Fruit fly (Drosophila melanogaster): ENCODE data around the gene CG7916.

CG7916 gene

dm6 chr2L:13842078-13842477 lies 4.5 kb upstream of the CG7916 start:
- TF ChIP-seq pan (optimal IDR thresholded peaks at IDR 0.05), result no peak

DNA sequence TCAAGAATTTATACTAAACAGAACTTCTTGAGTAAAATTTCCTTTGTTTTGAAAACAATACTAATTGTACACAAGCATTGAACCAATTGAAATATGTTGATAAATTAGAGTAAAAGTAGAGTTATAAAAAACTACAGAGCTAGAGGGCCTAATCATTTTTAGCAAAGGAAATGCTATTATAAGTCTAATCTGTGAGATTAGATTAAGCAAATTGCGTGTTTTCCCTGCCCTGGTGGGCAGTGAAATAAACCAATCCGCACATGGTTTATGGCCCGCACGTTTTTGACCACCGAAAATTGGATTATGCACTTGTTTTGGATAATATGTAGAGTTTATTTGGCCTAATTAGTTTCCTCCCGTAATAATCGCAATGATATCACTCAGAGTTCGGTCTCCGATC lies 4.0 kb upstream of the CG7916 start:
- TF ChIP-seq EcR (GFP tag; optimal IDR thresholded peaks at IDR 0.05) (no peak), Dll (optimal IDR thresholded peaks at IDR 0.05) (no peak), CG8478 (optimal IDR thresholded peaks at IDR 0.05) (no peak), psq (optimal IDR thresholded peaks at IDR 0.05) (no peak), pan (optimal IDR thresholded peaks at IDR 0.05) (no peak), usp (GFP tag; optimal IDR thresholded peaks at IDR 0.05) (no peak)

- TF ChIP-seq pan (optimal IDR thresholded peaks at IDR 0.05) (no peak), psq (optimal IDR thresholded peaks at IDR 0.05) (no peak), EcR (GFP tag; optimal IDR thresholded peaks at IDR 0.05) (no peak)
These were observed 2.8 kb upstream of the CG7916 start, which contains the start of gene CG33306 for dm6 chr2L:13843692-13844284. Gene CG33306 (minus strand): TSS chr2L:13843742.

- TF ChIP-seq Dll (optimal IDR thresholded peaks at IDR 0.05) (no peak), pan (optimal IDR thresholded peaks at IDR 0.05) (no peak), usp (GFP tag; optimal IDR thresholded peaks at IDR 0.05) (no peak), psq (optimal IDR thresholded peaks at IDR 0.05) (no peak), CG8478 (optimal IDR thresholded peaks at IDR 0.05) (no peak), EcR (GFP tag; optimal IDR thresholded peaks at IDR 0.05) (no peak)
These were observed 1.4 kb upstream of the CG7916 start, which contains the start of gene CG8997 for dm6 chr2L:13845178-13845577. Gene CG8997 (minus strand): TSS chr2L:13845325.

- TF ChIP-seq CG8478 (optimal IDR thresholded peaks at IDR 0.05), result no peak
- TF ChIP-seq usp (GFP tag; optimal IDR thresholded peaks at IDR 0.05), result no peak
- no peak for TF ChIP-seq psq (optimal IDR thresholded peaks at IDR 0.05)
- no peak for TF ChIP-seq pan (optimal IDR thresholded peaks at IDR 0.05)
- no peak for TF ChIP-seq Dll (optimal IDR thresholded peaks at IDR 0.05)
- TF ChIP-seq EcR (GFP tag; optimal IDR thresholded peaks at IDR 0.05), result no peak
These were observed 1.1 kb downstream of the CG7916 start, which contains the start of gene CG7953 for dm6 chr2L:13847625-13848024. Gene CG7953 (plus strand): TSS chr2L:13847925.

DNA sequence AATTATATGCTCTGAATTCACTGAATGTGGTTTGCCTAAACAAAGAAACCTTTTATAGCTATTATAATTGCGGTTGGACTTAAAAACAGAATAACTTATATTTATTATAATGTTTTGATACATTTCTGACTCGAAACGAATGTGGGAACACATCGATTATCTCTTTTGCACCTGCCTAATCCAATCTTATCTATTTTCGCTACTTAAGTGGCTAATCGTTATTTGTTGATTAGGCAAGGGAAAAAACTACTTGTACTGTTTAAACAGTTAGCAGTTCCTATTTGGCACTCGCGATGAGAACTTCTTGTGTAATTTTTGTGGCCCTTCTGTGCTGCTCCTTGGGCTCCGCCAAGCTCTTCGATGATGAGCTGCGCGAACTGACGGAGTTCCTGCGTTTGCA lies 2.6 kb downstream of the CG7916 start, which contains the start of gene CG7968:
CG7968 (plus strand) TSS at position 276 of the 400 bp plus-strand sequence.
- no peak for TF ChIP-seq pan (optimal IDR thresholded peaks at IDR 0.05)
- TF ChIP-seq EcR (GFP tag; optimal IDR thresholded peaks at IDR 0.05), result no peak
- TF ChIP-seq Dll (optimal IDR thresholded peaks at IDR 0.05), result no peak
- no peak for TF ChIP-seq CG8478 (optimal IDR thresholded peaks at IDR 0.05)
- no peak for TF ChIP-seq psq (optimal IDR thresholded peaks at IDR 0.05)
- TF ChIP-seq usp (GFP tag; optimal IDR thresholded peaks at IDR 0.05), result no peak

DNA sequence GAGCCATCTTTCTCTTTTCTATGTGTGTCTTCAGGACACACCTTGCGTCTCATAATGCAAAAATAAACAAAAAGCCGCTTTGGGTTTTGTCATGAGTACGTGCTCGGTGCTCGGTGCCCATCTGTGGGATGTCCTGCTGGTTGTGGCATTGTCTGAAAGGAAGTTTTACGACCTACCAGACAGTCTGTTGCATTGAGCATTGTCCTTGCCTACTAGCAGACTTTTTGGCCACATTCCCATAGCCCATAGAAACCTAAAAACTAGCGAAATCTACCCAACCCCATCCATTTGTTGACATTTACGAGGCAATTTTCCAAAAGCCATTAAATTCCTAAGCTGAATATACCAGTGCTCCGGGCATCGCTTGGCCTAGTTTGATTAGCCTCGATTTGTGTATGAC lies 4.5 kb downstream of the CG7916 start:
- no peak for TF ChIP-seq pan (optimal IDR thresholded peaks at IDR 0.05)
- no peak for TF ChIP-seq usp (GFP tag; optimal IDR thresholded peaks at IDR 0.05)
- TF ChIP-seq psq (optimal IDR thresholded peaks at IDR 0.05), result no peak
- TF ChIP-seq Dll (optimal IDR thresholded peaks at IDR 0.05), result no peak
- TF ChIP-seq EcR (GFP tag; optimal IDR thresholded peaks at IDR 0.05), result no peak
- no peak for TF ChIP-seq CG8478 (optimal IDR thresholded peaks at IDR 0.05)

DNA sequence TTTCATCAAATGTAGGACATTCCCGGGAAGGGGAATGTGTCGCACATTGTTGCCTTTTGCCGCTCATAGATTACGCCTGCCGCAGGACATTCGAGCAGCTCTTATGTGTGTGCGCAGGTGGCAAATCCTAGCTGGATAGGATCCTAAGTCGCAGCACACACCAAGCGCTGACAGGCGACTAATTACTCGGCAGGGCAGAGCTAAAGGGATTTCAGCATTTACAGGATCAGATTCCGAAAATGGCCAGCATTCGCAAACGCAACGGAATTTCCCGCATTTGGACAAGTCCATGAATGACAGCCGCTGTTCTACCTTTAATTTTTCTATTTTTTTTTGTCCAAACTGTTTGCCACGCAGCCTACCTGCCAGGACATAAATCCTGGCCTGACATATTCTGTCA lies 21.1 kb downstream of the CG7916 start:
- TF ChIP-seq pan (optimal IDR thresholded peaks at IDR 0.05), result no peak
- TF ChIP-seq usp (GFP tag; optimal IDR thresholded peaks at IDR 0.05), result no peak
- TF ChIP-seq Dll (optimal IDR thresholded peaks at IDR 0.05), result no peak
- no peak for TF ChIP-seq CG8478 (optimal IDR thresholded peaks at IDR 0.05)
- TF ChIP-seq psq (optimal IDR thresholded peaks at IDR 0.05), result no peak
- no peak for TF ChIP-seq EcR (GFP tag; optimal IDR thresholded peaks at IDR 0.05)

- TF ChIP-seq usp (GFP tag; optimal IDR thresholded peaks at IDR 0.05) (no peak), Dll (optimal IDR thresholded peaks at IDR 0.05) (no peak), pan (optimal IDR thresholded peaks at IDR 0.05) (no peak), EcR (GFP tag; optimal IDR thresholded peaks at IDR 0.05) (no peak), psq (optimal IDR thresholded peaks at IDR 0.05) (no peak), CG8478 (optimal IDR thresholded peaks at IDR 0.05) (no peak)
These were observed 22.8 kb downstream of the CG7916 start for dm6 chr2L:13869400-13869799.

dm6 chr2L:13873147-13873546 lies 26.6 kb downstream of the CG7916 start:
- TF ChIP-seq pan (optimal IDR thresholded peaks at IDR 0.05) (no peak), Dll (optimal IDR thresholded peaks at IDR 0.05) (no peak), CG8478 (optimal IDR thresholded peaks at IDR 0.05) (no peak)

dm6 chr2L:13876698-13877097 lies 30.1 kb downstream of the CG7916 start:
- TF ChIP-seq Dll (optimal IDR thresholded peaks at IDR 0.05), result no peak
- TF ChIP-seq psq (optimal IDR thresholded peaks at IDR 0.05), result no peak
- no peak for TF ChIP-seq EcR (GFP tag; optimal IDR thresholded peaks at IDR 0.05)
- no peak for TF ChIP-seq pan (optimal IDR thresholded peaks at IDR 0.05)
- no peak for TF ChIP-seq CG8478 (optimal IDR thresholded peaks at IDR 0.05)
- no peak for TF ChIP-seq usp (GFP tag; optimal IDR thresholded peaks at IDR 0.05)

- TF ChIP-seq pan (optimal IDR thresholded peaks at IDR 0.05) (no peak), usp (GFP tag; optimal IDR thresholded peaks at IDR 0.05) (no peak), psq (optimal IDR thresholded peaks at IDR 0.05) (no peak), CG8478 (optimal IDR thresholded peaks at IDR 0.05) (no peak), EcR (GFP tag; optimal IDR thresholded peaks at IDR 0.05) (no peak), Dll (optimal IDR thresholded peaks at IDR 0.05) (no peak)
These were observed 31.5 kb downstream of the CG7916 start for dm6 chr2L:13877934-13878580.

DNA sequence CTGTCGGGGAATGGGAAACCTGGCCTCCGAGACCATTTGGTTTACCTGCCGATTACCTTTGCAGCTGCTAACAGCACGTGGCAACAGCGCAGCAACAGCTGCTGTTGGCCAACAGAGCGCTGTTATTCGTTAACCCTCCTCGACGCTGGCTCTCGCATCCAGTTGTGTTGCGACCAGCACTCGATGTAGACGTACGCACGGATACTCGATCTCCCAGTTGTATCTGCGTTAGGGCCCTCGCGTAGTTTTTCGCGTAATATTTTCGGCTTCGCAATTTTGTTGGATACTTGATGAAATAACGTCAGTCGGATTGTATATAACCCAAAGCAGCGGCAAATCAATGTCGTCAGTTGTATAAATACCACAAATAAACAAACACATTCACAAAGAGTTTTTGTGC lies 32.2 kb downstream of the CG7916 start:
- TF ChIP-seq psq (optimal IDR thresholded peaks at IDR 0.05) (no peak), CG8478 (optimal IDR thresholded peaks at IDR 0.05) (no peak), usp (GFP tag; optimal IDR thresholded peaks at IDR 0.05) (no peak), Dll (optimal IDR thresholded peaks at IDR 0.05) (no peak), pan (optimal IDR thresholded peaks at IDR 0.05) (no peak), EcR (GFP tag; optimal IDR thresholded peaks at IDR 0.05) (no peak)
